Worm (Caenorhabditis elegans): Measurements from ENCODE around the gene ceh-20.

Gene ceh-20

ce11 chrIII:6979584-6979983 is at the start of gene ceh-20:
Gene ceh-20 (plus strand): TSS chrIII:6979884.
- TF ChIP-seq R02D3.7 (tag; optimal IDR thresholded peaks at IDR 0.05) (no peak), Y55F3AM.14 (GFP tag; optimal IDR thresholded peaks at IDR 0.05) (no peak), unc-55 (GFP tag; optimal IDR thresholded peaks at IDR 0.05) (no peak), ztf-1 (GFP tag; conservative IDR thresholded peaks at IDR 0.05) (no peak), mdl-1 (tag; optimal IDR thresholded peaks at IDR 0.05) (no peak), nhr-11 (tag; optimal IDR thresholded peaks at IDR 0.05) (no peak), ama-1 (optimal IDR thresholded peaks at IDR 0.05) (no peak), mbf-1 (tag; optimal IDR thresholded peaks at IDR 0.05) (no peak)

ce11 chrIII:6931896-6932295 is 47.8 kb upstream of the ceh-20 start, which contains the start of gene byn-1:
Gene byn-1 (plus strand): TSS chrIII:6932001.
- TF ChIP-seq elt-3 (tag; optimal IDR thresholded peaks at IDR 0.05): no peak

ce11 chrIII:6935269-6936017 is 44.2 kb upstream of the ceh-20 start, which contains the start of the genes F57B9.8 and coq-2:
Gene F57B9.8 (minus strand): TSS chrIII:6935319.
Gene coq-2 (plus strand): TSS chrIII:6935967.
- no peak for TF ChIP-seq lsy-2 (tag; optimal IDR thresholded peaks at IDR 0.05)
- TF ChIP-seq aly-2 (tag; optimal IDR thresholded peaks at IDR 0.05): no peak
- no peak for TF ChIP-seq ceh-82 (tag; optimal IDR thresholded peaks at IDR 0.05)
- no peak for TF ChIP-seq unc-55 (GFP tag; optimal IDR thresholded peaks at IDR 0.05)
- peak; percentile 2 for TF ChIP-seq C34F6.9 (tag; optimal IDR thresholded peaks at IDR 0.05)
- no peak for TF ChIP-seq blmp-1 (tag; optimal IDR thresholded peaks at IDR 0.05; ENCODE audit: insufficient read depth)
- TF ChIP-seq nhr-21 (tag; optimal IDR thresholded peaks at IDR 0.05): no peak

ce11 chrIII:6939523-6939922 is 40.2 kb upstream of the ceh-20 start, which contains the start of gene F57B9.3:
Gene F57B9.3 (plus strand): TSS chrIII:6939823.
- no peak for TF ChIP-seq nhr-129 (tag; optimal IDR thresholded peaks at IDR 0.05)
- no peak for TF ChIP-seq mab-5 (tag; optimal IDR thresholded peaks at IDR 0.05)
- no peak for TF ChIP-seq lin-13 (GFP tag; optimal IDR thresholded peaks at IDR 0.05)
- no peak for TF ChIP-seq nhr-10 (tag; optimal IDR thresholded peaks at IDR 0.05)
- TF ChIP-seq elt-1 (tag; optimal IDR thresholded peaks at IDR 0.05): no peak
- no peak for TF ChIP-seq nhr-12 (tag; optimal IDR thresholded peaks at IDR 0.05)
- TF ChIP-seq lin-39 (tag; optimal IDR thresholded peaks at IDR 0.05): no peak
- TF ChIP-seq peb-1 (tag; optimal IDR thresholded peaks at IDR 0.05): no peak
- TF ChIP-seq ZK546.5 (tag; optimal IDR thresholded peaks at IDR 0.05): no peak
- TF ChIP-seq ztf-1 (GFP tag; conservative IDR thresholded peaks at IDR 0.05): no peak
- TF ChIP-seq ceh-82 (tag; optimal IDR thresholded peaks at IDR 0.05): no peak
- no peak for TF ChIP-seq lin-11 (tag; optimal IDR thresholded peaks at IDR 0.05)
- TF ChIP-seq fos-1 (tag; optimal IDR thresholded peaks at IDR 0.05): no peak

- TF ChIP-seq mdl-1 (tag; optimal IDR thresholded peaks at IDR 0.05) (no peak), sma-3 (GFP tag; optimal IDR thresholded peaks at IDR 0.05) (no peak), F13H6.1 (tag; optimal IDR thresholded peaks at IDR 0.05) (no peak), snpc-4 (tag; optimal IDR thresholded peaks at IDR 0.05) (no peak), Y55F3AM.14 (GFP tag; optimal IDR thresholded peaks at IDR 0.05) (no peak), gmeb-1 (tag; optimal IDR thresholded peaks at IDR 0.05) (no peak), sma-9 (GFP tag; optimal IDR thresholded peaks at IDR 0.05) (no peak), sma-9 (tag; optimal IDR thresholded peaks at IDR 0.05) (no peak), zag-1 (tag; optimal IDR thresholded peaks at IDR 0.05) (no peak), nhr-23 (tag; optimal IDR thresholded peaks at IDR 0.05) (no peak), nhr-6 (tag; optimal IDR thresholded peaks at IDR 0.05) (no peak), mab-5 (tag; optimal IDR thresholded peaks at IDR 0.05) (no peak), unc-39 (tag; optimal IDR thresholded peaks at IDR 0.05) (no peak)
These were observed 34.4 kb upstream of the ceh-20 start for ce11 chrIII:6945319-6945718.
